Worm (Caenorhabditis elegans) whole organism, L3 larva: ENCODE results near the gene F54E12.2.

Source experiments
- R02D3.7 ChIP-seq: fragments of 150-350 bp; optimal IDR thresholded peaks from 2 replicates; lab custom pipeline; 2014; ENCODE audit warnings: missing biosample characterization, missing genetic modification characterization
- ZK546.5 ChIP-seq: sonication (generic microtip); optimal IDR thresholded peaks from 2 replicates; lab custom pipeline; 2017; ENCODE audit warnings: missing biosample characterization, missing genetic modification characterization
- ceh-82 ChIP-seq: fragments of 150-350 bp; optimal IDR thresholded peaks from 2 replicates; lab custom pipeline; 2014; ENCODE audit warnings: missing biosample characterization, missing genetic modification characterization
- egl-27 ChIP-seq: sonication (generic microtip); optimal IDR thresholded peaks from 4 replicates; lab custom pipeline; 2017; ENCODE audit warnings: missing biosample characterization, missing genetic modification reagents, missing genetic modification characterization
- egl-5 ChIP-seq: fragments of 150-350 bp; optimal IDR thresholded peaks from 2 replicates; lab custom pipeline; 2017; ENCODE audit warnings: missing biosample characterization, missing genetic modification reagents, missing genetic modification characterization, inconsistent platforms
- elt-1 ChIP-seq: fragments of 150-350 bp; optimal IDR thresholded peaks from 2 replicates; lab custom pipeline; 2014; ENCODE audit warnings: missing biosample characterization, missing genetic modification characterization
- fkh-10 ChIP-seq: sonication (generic microtip); optimal IDR thresholded peaks from 2 replicates; lab custom pipeline; 2017; ENCODE audit warnings: missing biosample characterization, missing genetic modification reagents, missing genetic modification characterization
- fos-1 ChIP-seq: fragments of 150-350 bp; optimal IDR thresholded peaks from 2 replicates; lab custom pipeline; 2014; ENCODE audit warnings: missing biosample characterization, missing genetic modification characterization
- hmg-11 ChIP-seq: sonication (generic microtip); optimal IDR thresholded peaks from 2 replicates; lab custom pipeline; 2016; ENCODE audit warnings: missing genetic modification characterization, missing compliant biosample characterization
- lin-15B ChIP-seq: fragments of 150-350 bp; optimal IDR thresholded peaks from 2 replicates; lab custom pipeline; 2014; ENCODE audit warnings: missing biosample characterization, missing genetic modification characterization
- lin-39 ChIP-seq: fragments of 150-350 bp; optimal IDR thresholded peaks from 2 replicates; lab custom pipeline; 2018; ENCODE audit warnings: missing biosample characterization, missing genetic modification reagents, missing genetic modification characterization
- lsy-12 ChIP-seq: sonication (generic microtip); optimal IDR thresholded peaks from 2 replicates; lab custom pipeline; 2016; ENCODE audit warnings: mild to moderate bottlenecking, missing genetic modification characterization, missing compliant biosample characterization
- mml-1 ChIP-seq: fragments of 150-350 bp; sonication (generic microtip); optimal IDR thresholded peaks from 3 replicates; lab custom pipeline; 2014; ENCODE audit warnings: missing biosample characterization, missing genetic modification characterization
- nfya-1 ChIP-seq: sonication (generic microtip); optimal IDR thresholded peaks from 2 replicates; lab custom pipeline; 2017; ENCODE audit warnings: missing genetic modification characterization, mild to moderate bottlenecking, missing compliant biosample characterization, antibody characterized with exemption, moderate library complexity; ENCODE audit not compliant: insufficient read depth
- nhr-11 ChIP-seq: fragments of 150-350 bp; optimal IDR thresholded peaks from 2 replicates; lab custom pipeline; 2014; ENCODE audit warnings: missing biosample characterization, missing genetic modification characterization
- nhr-12 ChIP-seq: fragments of 150-350 bp; optimal IDR thresholded peaks from 2 replicates; lab custom pipeline; 2014; ENCODE audit warnings: missing biosample characterization, missing genetic modification characterization
- nhr-23 ChIP-seq: fragments of 150-350 bp; optimal IDR thresholded peaks from 2 replicates; lab custom pipeline; 2014; ENCODE audit warnings: missing biosample characterization, missing genetic modification reagents, missing genetic modification characterization
- nhr-237 ChIP-seq: fragments of 150-350 bp; optimal IDR thresholded peaks from 2 replicates; lab custom pipeline; 2014; ENCODE audit warnings: missing biosample characterization, missing genetic modification characterization
- nhr-25 ChIP-seq: sonication (generic microtip); optimal IDR thresholded peaks from 2 replicates; lab custom pipeline; 2017; ENCODE audit warnings: missing biosample characterization, missing genetic modification characterization
- nhr-77 ChIP-seq: fragments of 150-350 bp; optimal IDR thresholded peaks from 2 replicates; lab custom pipeline; 2014; ENCODE audit warnings: missing biosample characterization, missing genetic modification characterization
- pha-4 ChIP-seq: fragments of 150-350 bp; optimal IDR thresholded peaks from 2 replicates; lab custom pipeline; 2014; ENCODE audit warnings: missing biosample characterization, missing genetic modification reagents, missing genetic modification characterization
- pqm-1 ChIP-seq: fragments of 150-350 bp; optimal IDR thresholded peaks from 2 replicates; lab custom pipeline; 2017; ENCODE audit warnings: missing biosample characterization, missing genetic modification characterization, inconsistent platforms
- sea-2 ChIP-seq: fragments of 150-350 bp; sonication (generic microtip); optimal IDR thresholded peaks from 4 replicates; lab custom pipeline; 2014; ENCODE audit warnings: missing biosample characterization, missing genetic modification reagents, missing genetic modification characterization
- skn-1 ChIP-seq: fragments of 150-350 bp; optimal IDR thresholded peaks from 2 replicates; lab custom pipeline; 2014; ENCODE audit warnings: missing biosample characterization, missing genetic modification characterization
- snpc-4 ChIP-seq: fragments of 150-350 bp; optimal IDR thresholded peaks from 2 replicates; lab custom pipeline; 2014; ENCODE audit warnings: missing biosample characterization, missing genetic modification characterization
- tbx-2 ChIP-seq: sonication (generic microtip); optimal IDR thresholded peaks from 2 replicates; lab custom pipeline; 2016; ENCODE audit warnings: mild to moderate bottlenecking, missing genetic modification characterization, missing compliant biosample characterization
- unc-39 ChIP-seq: sonication (generic microtip); optimal IDR thresholded peaks from 4 replicates; lab custom pipeline; 2017; ENCODE audit warnings: missing biosample characterization, missing genetic modification characterization
- unc-62 ChIP-seq: fragments of 150-350 bp; sonication (generic microtip); optimal IDR thresholded peaks from 4 replicates; lab custom pipeline; 2014; ENCODE audit warnings: missing biosample characterization, missing genetic modification reagents, missing genetic modification characterization
- ztf-4 ChIP-seq: fragments of 150-350 bp; optimal IDR thresholded peaks from 2 replicates; lab custom pipeline; 2014; ENCODE audit warnings: missing biosample characterization, missing genetic modification characterization

F54E12.2 gene

DNA sequence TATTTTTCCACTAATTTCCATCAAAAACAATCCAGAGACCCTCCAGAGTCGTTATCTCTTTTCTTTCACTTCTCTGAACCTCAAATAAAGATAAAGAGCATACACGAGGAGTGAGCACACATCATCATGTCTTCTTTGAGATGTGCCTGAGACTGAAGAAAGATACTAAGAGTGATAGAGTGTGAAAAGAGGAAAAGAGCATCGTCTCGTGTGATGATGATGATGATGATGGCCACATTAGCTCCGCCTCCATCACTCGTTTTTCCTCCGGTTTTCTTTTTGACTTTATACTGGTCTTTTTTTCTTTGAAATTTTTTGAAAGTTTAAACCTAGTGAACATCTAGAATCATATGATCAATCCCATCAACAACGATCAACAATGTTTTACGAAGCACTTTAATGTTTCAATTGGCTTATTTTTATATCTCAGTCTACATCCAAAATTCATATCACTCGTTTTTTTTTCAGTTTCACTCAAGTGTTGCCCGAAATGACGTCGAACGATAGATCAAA lies 17.0 kb upstream of the F54E12.2 start, which contains the start of gene T01G1.2 (continued):
- TF ChIP-seq egl-27 (tag; lab: Kevin White, UChicago), result no peak
- no peak for TF ChIP-seq snpc-4 (tag; lab: Kevin White, UChicago)
- TF ChIP-seq R02D3.7 (tag; lab: Kevin White, UChicago), result no peak
- TF ChIP-seq fkh-10 (GFP tag; lab: Kevin White, UChicago), result no peak
- no peak for TF ChIP-seq nhr-12
- peak; percentile 15 for TF ChIP-seq hmg-11
- no peak for TF ChIP-seq lin-15B (tag; lab: Kevin White, UChicago)
- no peak for TF ChIP-seq fos-1 (tag; lab: Kevin White, UChicago)
- TF ChIP-seq nhr-25 (tag; lab: Kevin White, UChicago), result no peak
- no peak for TF ChIP-seq nhr-77 (tag; lab: Kevin White, UChicago)
- TF ChIP-seq unc-62 (GFP tag; lab: Kevin White, UChicago), result no peak
- TF ChIP-seq nhr-237 (tag; lab: Kevin White, UChicago), result no peak
- TF ChIP-seq sea-2 (GFP tag; lab: Kevin White, UChicago), result no peak
- no peak for TF ChIP-seq ceh-82 (tag; lab: Kevin White, UChicago)
- peak; percentile 62 for TF ChIP-seq egl-5 (tag; lab: Kevin White, UChicago)
- TF ChIP-seq nhr-11 (tag; lab: Kevin White, UChicago), result no peak
- no peak for TF ChIP-seq ZK546.5
- TF ChIP-seq mml-1, result no peak
- no peak for TF ChIP-seq tbx-2 (tag; lab: Kevin White, UChicago)
- TF ChIP-seq, all 47 proteins: peak for 6

DNA sequence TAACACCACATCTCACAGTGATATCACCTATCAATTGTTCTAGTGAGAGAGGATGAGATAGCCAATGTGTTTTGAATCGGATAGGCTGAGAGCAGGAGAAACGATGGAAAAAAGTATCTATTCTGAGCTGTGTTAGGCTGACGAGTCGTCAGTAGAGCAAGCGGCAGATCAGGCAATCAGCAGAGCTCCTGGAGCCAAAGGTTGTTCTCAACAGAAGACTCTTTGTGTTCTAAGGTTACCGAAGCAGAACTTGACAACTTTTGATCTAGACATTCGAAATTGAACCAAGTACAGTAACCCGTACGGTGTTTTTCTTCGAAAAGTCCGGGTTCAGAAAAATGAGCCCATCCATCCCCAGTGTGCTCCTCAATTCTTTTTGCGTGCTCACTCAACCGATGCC lies 15.8 kb upstream of the F54E12.2 start:
- TF ChIP-seq pha-4 (tag; lab: Kevin White, UChicago), result no peak
- peak; percentile 8 for TF ChIP-seq nhr-11 (tag; lab: Kevin White, UChicago)

DNA sequence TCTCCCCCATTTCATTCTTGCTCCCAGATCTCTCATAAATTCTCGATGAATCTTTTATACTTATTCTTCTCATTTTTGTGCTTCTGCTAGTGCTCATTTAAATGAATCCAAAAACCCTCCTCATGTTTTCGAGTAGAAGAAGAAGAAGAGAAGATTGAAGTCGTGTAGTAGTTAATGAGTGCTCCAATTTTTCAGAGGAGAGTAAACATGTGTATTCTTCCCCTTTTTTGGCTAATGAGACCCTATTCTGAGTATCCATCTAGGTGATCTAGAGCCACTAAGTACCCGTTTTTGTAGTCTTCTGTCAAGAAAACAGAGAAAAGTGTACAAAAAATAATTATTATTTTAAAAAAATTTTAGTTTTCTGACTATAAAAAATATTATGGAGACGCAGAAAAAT lies 14.6 kb upstream of the F54E12.2 start:
- TF ChIP-seq nhr-12, result no peak
- TF ChIP-seq lin-39 (tag; lab: Kevin White, UChicago), result no peak
- no peak for TF ChIP-seq ZK546.5
- no peak for TF ChIP-seq elt-1 (tag; lab: Kevin White, UChicago)

DNA sequence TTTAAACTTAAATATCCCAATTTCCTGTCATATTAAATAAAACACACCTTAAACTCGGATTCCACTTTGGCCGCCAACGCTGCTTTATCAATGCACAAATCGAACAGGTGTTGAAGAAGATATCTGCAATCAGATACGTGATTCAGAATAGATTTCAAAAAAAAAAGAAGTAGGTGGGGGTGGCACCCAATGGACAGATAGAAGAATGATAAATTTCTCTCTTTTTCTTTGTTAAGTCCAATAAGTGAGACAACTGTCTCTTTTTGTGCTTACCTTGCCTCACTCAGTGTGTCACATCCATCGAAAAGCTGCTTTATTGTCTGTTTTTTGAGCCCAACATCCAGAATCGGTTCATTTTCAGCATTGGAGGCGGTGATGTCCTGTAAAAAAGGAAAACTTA lies 13.8 kb upstream of the F54E12.2 start:
- TF ChIP-seq lin-39 (tag; lab: Kevin White, UChicago), result peak; percentile 29
- no peak for TF ChIP-seq nhr-23 (tag; lab: Kevin White, UChicago)
- peak; percentile 13 for TF ChIP-seq nfya-1 (tag; lab: Kevin White, UChicago)

DNA sequence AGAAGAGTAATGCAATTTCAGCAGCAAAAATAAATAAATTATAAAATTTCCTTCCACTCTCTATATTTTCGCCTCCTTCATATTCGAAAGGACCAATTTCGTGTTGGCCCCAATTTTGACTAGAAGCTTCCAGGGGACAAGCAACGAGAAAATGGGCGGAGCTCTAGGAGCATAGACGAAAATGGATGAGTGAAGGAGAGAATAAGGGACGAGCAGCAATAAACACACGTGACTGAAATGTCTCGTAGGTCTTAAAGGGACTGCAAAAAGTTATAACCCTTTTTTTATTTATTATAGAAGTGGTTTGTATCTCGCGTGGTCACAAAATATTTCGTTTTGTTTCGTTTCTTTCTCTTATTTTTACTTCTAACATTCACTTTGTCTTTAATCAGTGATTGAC lies 12.8 kb upstream of the F54E12.2 start:
- TF ChIP-seq lsy-12 (tag; lab: Kevin White, UChicago), result no peak
- TF ChIP-seq sea-2 (GFP tag; lab: Kevin White, UChicago), result no peak
- peak; percentile 62 for TF ChIP-seq lin-39 (tag; lab: Kevin White, UChicago)
- TF ChIP-seq egl-27 (tag; lab: Kevin White, UChicago), result no peak
- no peak for TF ChIP-seq pqm-1 (tag; lab: Kevin White, UChicago)
- TF ChIP-seq nfya-1 (tag; lab: Kevin White, UChicago), result peak; percentile 41
- TF ChIP-seq, all 47 proteins: peak for 2

DNA sequence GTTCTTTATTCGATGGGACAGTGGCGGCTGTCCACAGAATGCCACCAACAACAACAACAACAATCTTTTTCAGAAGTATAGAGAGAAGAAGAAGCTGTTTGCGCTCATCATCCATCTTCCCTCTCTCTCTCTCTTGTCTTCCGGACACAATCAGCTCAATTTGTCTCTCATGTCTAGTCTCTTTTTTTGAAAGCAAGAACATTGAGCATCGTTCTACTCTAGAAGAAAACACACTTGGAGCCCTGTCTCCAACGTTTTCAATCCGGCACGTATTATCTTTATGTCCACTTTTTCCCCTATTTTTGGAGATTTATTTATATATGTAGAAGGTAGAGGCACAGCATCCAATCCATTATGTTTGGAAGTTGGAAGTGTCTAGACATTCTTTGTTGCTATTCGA lies 11.8 kb upstream of the F54E12.2 start:
- TF ChIP-seq ztf-4, result no peak
- TF ChIP-seq lin-39 (tag; lab: Kevin White, UChicago), result peak; percentile 69
- no peak for TF ChIP-seq ceh-82 (tag; lab: Kevin White, UChicago)

DNA sequence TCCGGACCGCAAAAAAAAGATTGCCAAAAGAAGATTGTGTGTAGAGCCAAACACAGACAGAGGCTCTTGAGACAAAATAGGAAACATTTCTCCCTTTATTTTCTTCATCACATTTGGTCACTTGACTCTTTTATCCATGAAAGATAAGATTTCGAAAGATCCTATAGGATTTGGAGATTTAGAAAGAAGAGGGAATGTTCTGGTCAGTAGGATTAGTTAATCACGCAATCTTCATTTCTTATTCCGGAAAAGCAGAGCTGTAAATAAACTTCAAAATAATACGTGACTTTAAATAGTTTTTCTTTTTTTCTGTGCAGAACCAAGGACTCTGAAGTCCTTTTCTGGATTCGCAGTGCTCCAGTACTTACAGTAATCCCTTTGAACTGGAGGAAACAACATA lies 10.3 kb upstream of the F54E12.2 start:
- no peak for TF ChIP-seq fos-1 (tag; lab: Kevin White, UChicago)
- peak; percentile 7 for TF ChIP-seq nfya-1 (tag; lab: Kevin White, UChicago)
- peak; percentile 43 for TF ChIP-seq elt-1 (tag; lab: Kevin White, UChicago)
- no peak for TF ChIP-seq ztf-4

DNA sequence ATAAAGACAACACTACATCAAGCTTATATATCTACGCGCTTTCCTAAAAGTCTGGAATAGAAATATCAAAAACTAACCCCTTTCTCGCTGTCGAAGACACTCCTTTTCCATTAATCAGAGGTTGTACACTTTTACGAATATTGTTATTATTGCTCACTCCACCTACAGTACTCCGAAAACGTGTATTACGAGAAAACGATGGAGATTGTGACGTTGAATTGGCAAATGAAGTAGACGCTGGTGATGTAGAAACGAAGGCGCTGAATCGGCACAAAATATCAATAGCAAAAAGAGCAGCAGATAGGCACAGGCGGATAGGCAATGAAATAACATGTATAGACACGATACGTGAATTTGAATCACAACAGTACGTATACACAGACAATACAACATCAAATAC lies 7.3 kb upstream of the F54E12.2 start:
- no peak for TF ChIP-seq skn-1
- TF ChIP-seq snpc-4 (tag; lab: Kevin White, UChicago), result no peak
- TF ChIP-seq unc-39, result no peak
- TF ChIP-seq fkh-10 (GFP tag; lab: Kevin White, UChicago), result no peak
- TF ChIP-seq fos-1 (tag; lab: Kevin White, UChicago), result no peak
- TF ChIP-seq tbx-2 (tag; lab: Kevin White, UChicago), result no peak
